Fruit fly (Drosophila melanogaster) whole organism, prepupa: ENCODE measurements around the gene ab.
A peak's percentile ranks its signal among the peaks of the same experiment; 100 is the strongest.

Experiments
- acj6 ChIP-seq: fragments of 200-800 bp; sonication (Bioruptor generic); optimal IDR thresholded peaks from 3 replicates; lab custom pipeline; 2016; ENCODE audit warnings: missing biosample characterization, missing genetic modification characterization
- esn ChIP-seq: fragments of 200-800 bp; sonication (Bioruptor generic); optimal IDR thresholded peaks from 2 replicates; lab custom pipeline; 2016; ENCODE audit warnings: missing biosample characterization, mild to moderate bottlenecking, missing genetic modification characterization, moderate library complexity
- fd59A ChIP-seq: fragments of 200-800 bp; sonication (Bioruptor generic); optimal IDR thresholded peaks from 2 replicates; lab custom pipeline; 2017; ENCODE audit warnings: missing biosample characterization, mild to moderate bottlenecking, missing genetic modification characterization, missing genetic modification reagents
- pdm3 ChIP-seq: fragments of 200-800 bp; sonication (Bioruptor generic); optimal IDR thresholded peaks from 3 replicates; lab custom pipeline; 2016; ENCODE audit warnings: missing biosample characterization, missing genetic modification characterization

DNA sequence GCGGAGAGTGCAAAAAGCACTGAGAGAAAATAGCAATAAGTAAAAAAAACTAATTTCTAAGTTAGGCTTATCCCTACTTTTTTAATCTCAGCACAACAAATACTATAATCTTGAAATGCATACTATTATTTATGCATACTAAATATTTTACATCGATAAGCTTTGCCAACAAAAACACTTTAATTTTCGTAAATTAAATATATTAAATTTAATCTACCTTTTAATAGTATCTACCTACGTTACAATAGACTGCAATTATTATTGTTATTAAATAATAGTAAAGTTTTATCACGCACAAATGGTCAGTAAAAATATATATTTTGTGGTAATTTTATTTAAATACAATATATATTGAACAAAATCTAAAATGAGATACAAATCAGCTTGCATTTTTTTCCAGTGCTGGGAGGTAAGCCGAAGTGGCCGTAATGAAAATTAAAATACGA is 28.3 kb upstream of the ab start:
- TF ChIP-seq esn (GFP tag; lab: Kevin White, UChicago) = peak; percentile 86
- peak; percentile 55 for TF ChIP-seq pdm3
- TF ChIP-seq fd59A = peak; percentile 82
- TF ChIP-seq acj6 (GFP tag; lab: Kevin White, UChicago) = peak; percentile 81
